Fruit fly (Drosophila melanogaster) whole organism, prepupa: ENCODE data around the gene qtc.

Experiments used
- CG11294 ChIP-seq: fragments of 200-800 bp; sonication (Bioruptor generic); IDR thresholded peaks from 2 replicates; pipeline ENCODE4 v1.3.6; 2022; ENCODE audit warnings: missing biosample characterization, missing genetic modification characterization
- CG1621 ChIP-seq: fragments of 200-800 bp; sonication (Bioruptor generic); optimal IDR thresholded peaks from 3 replicates; lab custom pipeline; 2018; ENCODE audit warnings: missing biosample characterization, mild to moderate bottlenecking, missing genetic modification characterization
- CG6792 ChIP-seq: fragments of 200-800 bp; sonication (Bioruptor generic); optimal IDR thresholded peaks from 3 replicates; lab custom pipeline; 2016; ENCODE audit warnings: missing biosample characterization, missing genetic modification characterization
- Ets96B ChIP-seq: fragments of 200-800 bp; optimal IDR thresholded peaks from 2 replicates; lab custom pipeline; 2019; ENCODE audit warnings: missing biosample characterization, mild to moderate bottlenecking, missing genetic modification characterization, moderate library complexity
- fd59A ChIP-seq: fragments of 200-800 bp; sonication (Bioruptor generic); optimal IDR thresholded peaks from 2 replicates; lab custom pipeline; 2017; ENCODE audit warnings: missing biosample characterization, mild to moderate bottlenecking, missing genetic modification characterization, missing genetic modification reagents
- pdm3 ChIP-seq: fragments of 200-800 bp; sonication (Bioruptor generic); optimal IDR thresholded peaks from 3 replicates; lab custom pipeline; 2016; ENCODE audit warnings: missing biosample characterization, missing genetic modification characterization

The qtc gene

DNA sequence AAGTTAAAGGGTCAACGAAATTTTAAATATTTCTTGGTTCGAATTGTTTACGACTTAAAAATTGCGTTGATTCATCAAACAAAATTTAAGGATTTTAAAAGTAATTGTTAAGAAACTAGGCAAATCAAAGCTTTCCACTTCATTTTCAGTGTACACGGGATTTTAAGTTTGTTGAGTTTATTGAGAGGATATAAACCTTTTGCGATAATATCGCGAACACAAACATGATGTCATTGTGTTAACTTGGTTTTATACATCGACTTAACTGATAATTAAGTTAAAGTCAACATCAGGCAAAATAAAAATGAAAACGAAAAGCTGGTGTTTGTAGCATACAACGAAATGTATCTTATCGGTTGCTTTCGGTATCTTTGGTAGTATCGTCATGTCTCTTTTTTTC, 56.4 kb downstream of the qtc start (continued):
- no peak for TF ChIP-seq pdm3 (GFP tag; lab: Kevin White, UChicago)
- no peak for TF ChIP-seq fd59A
- no peak for TF ChIP-seq CG6792 (GFP tag; lab: Kevin White, UChicago)
- TF ChIP-seq CG1621 (tag; lab: Kevin White, UChicago): no peak

DNA sequence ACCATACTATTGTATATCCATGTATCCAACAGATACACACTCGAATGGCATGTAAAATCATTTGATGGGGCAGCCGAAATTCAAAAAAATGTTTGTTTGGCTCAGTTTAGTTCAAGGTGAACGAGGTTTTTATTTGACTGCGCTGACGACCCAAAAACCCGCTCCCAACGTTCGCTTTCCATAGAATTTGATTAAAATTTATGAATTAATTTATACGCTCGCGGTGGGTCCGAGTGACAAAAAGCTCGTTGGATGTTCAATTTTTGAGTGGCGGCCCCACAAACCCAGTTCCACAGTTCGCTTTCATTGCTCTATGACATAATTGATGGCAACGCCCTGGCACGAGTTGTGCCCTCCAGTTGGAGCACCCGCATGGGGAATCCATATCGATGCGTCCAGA, 59.0 kb downstream of the qtc start:
- TF ChIP-seq CG11294 (GFP tag; lab: Robert Waterston, UW) (no peak), Ets96B (tag; lab: Kevin White, UChicago) (no peak)
